Worm (Caenorhabditis elegans): ENCODE measurements around the gene aps-1.

- TF ChIP-seq mbf-1 (tag; optimal IDR thresholded peaks at IDR 0.05) (no peak), nhr-23 (tag; optimal IDR thresholded peaks at IDR 0.05) (no peak), nhr-25 (tag; optimal IDR thresholded peaks at IDR 0.05) (no peak), alr-1 (tag; optimal IDR thresholded peaks at IDR 0.05) (no peak), nhr-77 (tag; optimal IDR thresholded peaks at IDR 0.05) (no peak), ZK546.5 (tag; optimal IDR thresholded peaks at IDR 0.05) (no peak), ama-1 (optimal IDR thresholded peaks at IDR 0.05) (no peak)
Measured at ce11 chrV:5973713-5974112, 44.1 kb upstream of the aps-1 start.
